Worm (Caenorhabditis elegans) whole organism, mixed stage, embryonic: ENCODE results near the gene cosa-1.

Experiments
- ceh-39 ChIP-seq: fragments of 150-350 bp; optimal IDR thresholded peaks from 2 replicates; lab custom pipeline; 2014; ENCODE audit warnings: missing biosample characterization, missing genetic modification characterization
- elt-3 ChIP-seq: fragments of 150-350 bp; optimal IDR thresholded peaks from 2 replicates; lab custom pipeline; 2014; ENCODE audit warnings: missing biosample characterization, missing genetic modification characterization
- nhr-76 ChIP-seq: sonication (generic microtip); optimal IDR thresholded peaks from 2 replicates; lab custom pipeline; 2017; ENCODE audit warnings: missing biosample characterization, missing genetic modification characterization
- snpc-4 ChIP-seq: fragments of 150-350 bp; optimal IDR thresholded peaks from 2 replicates; lab custom pipeline; 2014; ENCODE audit warnings: missing biosample characterization, missing genetic modification characterization
- unc-120 ChIP-seq: sonication (generic microtip); optimal IDR thresholded peaks from 2 replicates; lab custom pipeline; 2017; ENCODE audit warnings: missing genetic modification characterization, missing compliant biosample characterization; ENCODE audit not compliant: poor library complexity, severe bottlenecking
- unc-62 ChIP-seq: fragments of 150-350 bp; optimal IDR thresholded peaks from 2 replicates; lab custom pipeline; 2014; ENCODE audit warnings: missing biosample characterization, missing genetic modification reagents, missing genetic modification characterization
- zip-8 ChIP-seq: fragments of 150-350 bp; optimal IDR thresholded peaks from 2 replicates; lab custom pipeline; 2014; ENCODE audit warnings: missing biosample characterization, missing genetic modification characterization
- ztf-11 ChIP-seq: fragments of 150-350 bp; optimal IDR thresholded peaks from 2 replicates; lab custom pipeline; 2014; ENCODE audit warnings: missing biosample characterization, missing genetic modification characterization

DNA sequence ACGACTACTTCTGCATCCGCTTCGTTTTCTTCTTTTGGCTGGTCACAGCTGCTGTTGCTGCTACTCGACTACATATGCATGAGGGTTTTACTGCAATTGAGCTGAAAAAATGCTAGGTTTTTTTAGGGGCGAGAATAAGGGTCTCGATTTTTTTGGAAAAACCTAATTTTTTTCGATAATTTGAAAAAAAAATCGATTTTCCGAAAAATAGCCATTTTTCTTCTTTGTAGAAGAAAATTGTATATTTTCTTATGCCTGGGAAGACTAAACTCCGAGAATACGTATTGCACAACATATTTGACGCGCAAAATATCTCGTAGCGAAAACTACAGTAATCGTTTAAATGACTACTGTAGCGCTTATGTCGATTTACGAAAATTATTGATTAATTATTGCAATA, 9.4 kb upstream of the cosa-1 start, which contains the start of gene tmem-132:
- TF ChIP-seq unc-62: no peak
- TF ChIP-seq nhr-76: no peak
- no peak for TF ChIP-seq unc-120 (tag; lab: Kevin White, UChicago)
- no peak for TF ChIP-seq ceh-39 (tag; lab: Kevin White, UChicago)
- TF ChIP-seq zip-8 (tag; lab: Kevin White, UChicago): no peak
- no peak for TF ChIP-seq elt-3 (tag; lab: Kevin White, UChicago)
- no peak for TF ChIP-seq ztf-11 (tag; lab: Kevin White, UChicago)
- TF ChIP-seq snpc-4 (tag; lab: Kevin White, UChicago): no peak
